Fruit fly (Drosophila melanogaster): ENCODE measurements around the gene Grx1.

Gene Grx1

DNA sequence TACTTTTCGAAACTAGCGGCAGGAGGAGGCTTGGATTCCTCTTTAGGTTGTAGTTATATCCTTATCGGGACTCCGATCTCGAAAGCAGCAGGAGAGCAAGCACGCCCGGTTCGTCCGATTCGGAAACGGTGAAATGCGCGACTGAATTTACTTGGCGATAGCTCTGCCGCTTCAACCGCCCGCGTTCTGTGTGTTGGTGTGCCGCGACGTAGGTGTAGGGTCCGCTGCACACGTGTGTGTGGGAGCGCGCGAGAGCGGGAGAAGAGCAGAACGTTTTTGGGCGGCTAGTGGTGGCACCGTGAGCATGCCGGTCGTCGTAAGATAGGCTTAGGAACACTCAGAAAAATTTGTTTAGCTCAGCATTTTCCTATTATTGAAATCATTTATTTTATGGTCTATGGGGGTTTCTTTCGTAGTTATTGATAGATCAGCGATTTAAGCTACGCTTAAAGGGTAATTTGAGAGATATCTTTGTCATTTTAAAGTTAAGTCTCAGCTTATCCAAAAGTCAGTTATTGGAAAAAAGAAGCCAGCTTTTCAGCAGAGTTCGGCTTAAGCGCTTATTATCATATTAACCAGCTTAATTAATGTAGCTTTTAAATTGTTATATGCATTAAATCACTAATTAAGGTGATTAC lies 28.5 kb upstream of the Grx1 start (continued):
- TF ChIP-seq gem (tag; optimal IDR thresholded peaks at IDR 0.05) (peak; percentile 57), oc (tag; optimal IDR thresholded peaks at IDR 0.05) (peak; percentile 66), ara (GFP tag; IDR thresholded peaks at IDR 0.05) (no peak), CG14965 (GFP tag; optimal IDR thresholded peaks at IDR 0.05; ENCODE audit: borderline replicate concordance) (no peak), Ssrp (tag; optimal IDR thresholded peaks at IDR 0.05) (peak; percentile 4), HLH3B (GFP tag; IDR thresholded peaks at IDR 0.05) (no peak), CG10267 (tag; optimal IDR thresholded peaks at IDR 0.05) (peak; percentile 14), CG2712 (tag; optimal IDR thresholded peaks at IDR 0.05) (peak; percentile 55), kni (GFP tag; optimal IDR thresholded peaks at IDR 0.05) (peak; percentile 57), D19A (tag; optimal IDR thresholded peaks at IDR 0.05) (peak; percentile 24), twi (tag; optimal IDR thresholded peaks at IDR 0.05) (no peak), lola (GFP tag; optimal IDR thresholded peaks at IDR 0.05) (peak in 1 of 3 experiments; percentile 7), Camta (GFP tag; optimal IDR thresholded peaks at IDR 0.05) (peak; percentile 17), kay (GFP tag; optimal IDR thresholded peaks at IDR 0.05) (peak; percentile 4), dmrt11E (tag; optimal IDR thresholded peaks at IDR 0.05) (peak; percentile 25), Jarid2 (GFP tag; optimal IDR thresholded peaks at IDR 0.05) (peak; percentile 93), CG18262 (tag; optimal IDR thresholded peaks at IDR 0.05) (peak; percentile 39), tll (GFP tag; optimal IDR thresholded peaks at IDR 0.05) (peak in 1 of 2 experiments; percentile 29), BtbVII (GFP tag; optimal IDR thresholded peaks at IDR 0.05) (no peak), CG6654 (GFP tag; optimal IDR thresholded peaks at IDR 0.05) (no peak), CG13894 (tag; optimal IDR thresholded peaks at IDR 0.05) (peak; percentile 19), Trl (optimal IDR thresholded peaks at IDR 0.05) (peak; percentile 70 to 87), Trl (GFP tag; optimal IDR thresholded peaks at IDR 0.05) (peak; percentile 14), Bdp1 (GFP tag; optimal IDR thresholded peaks at IDR 0.05) (peak; percentile 20), org-1 (GFP tag; optimal IDR thresholded peaks at IDR 0.05) (no peak), amos (GFP tag; IDR thresholded peaks at IDR 0.05; ENCODE audit: partially characterized antibody) (no peak), NK7.1 (GFP tag; optimal IDR thresholded peaks at IDR 0.05) (peak; percentile 44), lab (GFP tag; optimal IDR thresholded peaks at IDR 0.05) (peak; percentile 44), peb (GFP tag; IDR thresholded peaks at IDR 0.05) (no peak), CG15514 (GFP tag; optimal IDR thresholded peaks at IDR 0.05) (peak; percentile 6), CG3995 (GFP tag; optimal IDR thresholded peaks at IDR 0.05) (peak; percentile 2), chif (GFP tag; optimal IDR thresholded peaks at IDR 0.05) (peak in 1 of 2 experiments; percentile 40), CG32767 (GFP tag; IDR thresholded peaks at IDR 0.05) (no peak), tio (GFP tag; optimal IDR thresholded peaks at IDR 0.05) (peak; percentile 1), yki (optimal IDR thresholded peaks at IDR 0.05) (peak; percentile 56), HmgD (GFP tag; optimal IDR thresholded peaks at IDR 0.05) (peak; percentile 40), CG34376 (GFP tag; optimal IDR thresholded peaks at IDR 0.05) (peak; percentile 34), tap (tag; optimal IDR thresholded peaks at IDR 0.05) (peak; percentile 10), CG12299 (tag; optimal IDR thresholded peaks at IDR 0.05) (no peak)

DNA sequence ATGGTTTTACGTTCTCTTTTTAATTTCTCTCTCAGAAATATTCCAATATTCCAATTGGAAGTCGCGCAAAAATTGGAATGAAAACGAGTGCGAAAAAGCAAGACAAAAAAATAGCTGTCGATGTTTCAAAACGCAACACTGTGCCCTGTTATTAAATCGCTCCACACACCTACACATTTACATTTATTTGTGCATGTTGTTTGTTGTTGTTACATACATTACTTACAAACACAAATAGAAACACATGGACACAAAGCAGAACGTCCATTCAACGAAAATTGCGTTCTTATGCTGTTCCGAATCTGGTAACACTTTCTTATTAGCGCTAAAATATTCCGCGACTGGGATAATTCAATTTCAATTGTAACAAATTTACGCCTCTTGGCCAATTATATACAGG lies 27.8 kb upstream of the Grx1 start:
- TF ChIP-seq unpg (GFP tag; optimal IDR thresholded peaks at IDR 0.05) (no peak), gsb (GFP tag; IDR thresholded peaks at IDR 0.05) (no peak), gcm (GFP tag; optimal IDR thresholded peaks at IDR 0.05) (no peak), stwl (tag; optimal IDR thresholded peaks at IDR 0.05) (peak; percentile 91), CG3995 (GFP tag; optimal IDR thresholded peaks at IDR 0.05) (no peak), CG15479 (GFP tag; optimal IDR thresholded peaks at IDR 0.05) (peak; percentile 46), ken (GFP tag; IDR thresholded peaks at IDR 0.05) (no peak), CG4360 (GFP tag; IDR thresholded peaks at IDR 0.05) (peak; percentile 55; the same call in 1 of the 2 replicates), Dll (GFP tag; IDR thresholded peaks at IDR 0.05; ENCODE audit: partially characterized antibody) (0 out of 4 replicates have a peak, but pooled peaks have one; percentile 17), insv (GFP tag; optimal IDR thresholded peaks at IDR 0.05) (peak in 1 of 2 experiments; percentile 88), sna (GFP tag; IDR thresholded peaks at IDR 0.05; ENCODE audit: partially characterized antibody) (0 out of 2 replicates have a peak, but pooled peaks have one; percentile 15), cg (GFP tag; optimal IDR thresholded peaks at IDR 0.05) (peak; percentile 73), gfzf (GFP tag; optimal IDR thresholded peaks at IDR 0.05) (peak; percentile 53)
